Worm (Caenorhabditis elegans) whole organism, mixed stage, embryonic: Measurements from ENCODE around the gene pyk-2.

Experiments used
- lin-13 ChIP-seq: fragments of 150-350 bp; optimal IDR thresholded peaks from 2 replicates; lab custom pipeline; 2014; ENCODE audit warnings: missing biosample characterization, missing genetic modification characterization
- snpc-4 ChIP-seq: fragments of 150-350 bp; optimal IDR thresholded peaks from 2 replicates; lab custom pipeline; 2014; ENCODE audit warnings: missing biosample characterization, missing genetic modification characterization
- unc-62 ChIP-seq: fragments of 150-350 bp; optimal IDR thresholded peaks from 2 replicates; lab custom pipeline; 2014; ENCODE audit warnings: missing biosample characterization, missing genetic modification reagents, missing genetic modification characterization
- ztf-11 ChIP-seq: fragments of 150-350 bp; optimal IDR thresholded peaks from 2 replicates; lab custom pipeline; 2014; ENCODE audit warnings: missing biosample characterization, missing genetic modification characterization

ce11 chrIV:10958230-10958588 is 48.5 kb downstream of the pyk-2 start, which contains the start of gene sri-19:
- no peak for TF ChIP-seq lin-13 (tag; lab: Kevin White, UChicago)
- no peak for TF ChIP-seq ztf-11 (tag; lab: Kevin White, UChicago)
- TF ChIP-seq snpc-4 (tag; lab: Kevin White, UChicago) = no peak
- no peak for TF ChIP-seq unc-62 (GFP tag; lab: Kevin White, UChicago)
